Worm (Caenorhabditis elegans) whole organism, L4/young adult: ENCODE results near the gene W03H9.2.

Experiments used
- dao-5 ChIP-seq: sonication (generic microtip); optimal IDR thresholded peaks from 2 replicates; lab custom pipeline; 2016; ENCODE audit warnings: missing genotype, missing genetic modification characterization, moderate library complexity, missing compliant biosample characterization
- him-1 ChIP-seq: sonication (generic microtip); optimal IDR thresholded peaks from 2 replicates; lab custom pipeline; 2016; ENCODE audit warnings: missing genotype, missing genetic modification reagents, missing genetic modification characterization, missing compliant biosample characterization

DNA sequence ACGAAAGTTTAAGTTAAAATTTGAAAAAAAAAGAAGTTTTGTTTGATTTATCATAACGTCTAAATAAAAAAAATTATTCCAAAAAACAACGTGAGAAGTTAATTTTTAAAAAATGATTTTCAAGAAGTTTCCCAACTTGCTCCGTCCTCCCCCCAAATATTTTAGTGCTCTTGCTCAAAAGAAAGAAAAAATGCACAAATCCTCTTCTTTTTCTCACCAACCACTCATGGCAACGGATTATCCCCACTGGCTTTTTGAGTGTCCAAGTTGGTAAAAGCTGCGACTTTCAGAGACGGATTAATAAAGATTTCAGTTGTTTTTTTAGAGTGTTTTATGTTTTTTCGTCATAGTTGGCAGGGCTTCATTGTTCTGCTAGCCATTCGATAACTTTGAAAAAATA is 46.2 kb downstream of the W03H9.2 start, which contains the start of gene Y39G8C.2:
- TF ChIP-seq him-1 (tag; lab: Kevin White, UChicago) (no peak), dao-5 (tag; lab: Kevin White, UChicago) (no peak)
